Worm (Caenorhabditis elegans): ENCODE data around the gene C14A4.6.
A peak's percentile ranks its signal among the peaks of the same experiment; 100 is the strongest.

The C14A4.6 gene

ce11 chrII:10558345-10558744, 36.2 kb downstream of the C14A4.6 start:
- TF ChIP-seq unc-62 (GFP tag; optimal IDR thresholded peaks at IDR 0.05): no peak

- no peak for TF ChIP-seq unc-62 (GFP tag; optimal IDR thresholded peaks at IDR 0.05)
These were observed 37.4 kb downstream of the C14A4.6 start for ce11 chrII:10557206-10557574.

DNA sequence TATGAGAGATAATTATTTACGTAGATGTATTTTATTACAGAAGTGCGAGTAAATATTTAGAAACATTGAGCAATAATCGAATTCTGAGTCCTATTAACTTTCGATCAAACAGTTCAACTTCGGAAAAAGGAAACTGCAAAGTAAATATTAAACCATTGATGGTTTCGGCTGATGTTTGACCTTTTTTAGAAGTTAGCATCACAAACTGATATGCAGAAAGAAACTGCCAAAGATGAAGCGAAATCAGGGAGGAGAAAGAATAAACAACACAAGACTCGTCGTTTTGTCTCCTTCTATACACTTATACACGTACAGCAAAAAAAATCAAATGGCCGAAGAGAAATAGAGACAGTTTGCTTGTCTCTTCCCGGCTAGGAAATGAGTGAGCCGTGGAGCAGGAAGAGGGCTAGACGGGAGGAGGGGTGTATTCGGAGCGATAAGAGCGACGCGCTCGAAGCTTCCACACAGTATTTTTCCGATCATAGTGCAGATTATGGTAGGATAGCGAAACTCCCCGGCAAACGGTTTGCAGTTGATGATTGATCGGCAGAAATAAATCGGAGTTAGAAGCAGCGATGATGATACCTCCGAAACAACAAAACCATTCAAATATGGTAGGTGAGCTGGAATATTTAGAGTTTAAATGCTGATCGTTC, 37.9 kb downstream of the C14A4.6 start:
- TF ChIP-seq unc-62 (GFP tag; optimal IDR thresholded peaks at IDR 0.05): no peak

DNA sequence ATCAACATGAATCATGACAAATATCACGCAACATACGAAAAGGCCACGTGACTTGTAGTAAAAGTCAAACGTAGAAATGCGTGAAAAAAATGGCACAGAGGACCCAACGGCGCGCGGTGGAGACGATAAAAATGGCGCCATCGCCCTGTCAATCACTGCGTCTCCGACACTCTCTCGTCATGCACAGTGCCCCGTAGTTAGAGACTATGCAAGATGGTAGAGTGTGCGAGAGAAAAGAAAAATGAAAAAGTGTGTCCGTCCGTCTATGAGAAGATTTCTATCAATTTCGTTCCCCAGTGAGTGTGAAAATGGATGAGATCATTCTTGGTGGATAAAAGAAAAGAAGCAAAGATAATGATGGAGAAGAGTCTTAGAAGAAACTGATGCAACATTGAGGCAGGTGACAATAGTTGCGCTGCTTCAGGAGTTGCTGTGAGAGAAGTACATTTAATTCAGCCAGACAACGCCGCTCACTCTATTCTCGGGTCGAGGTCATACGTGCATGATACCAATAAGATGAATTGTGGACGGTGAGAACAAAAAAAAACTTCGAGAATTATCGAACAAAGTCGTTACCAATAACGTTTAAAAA, 39.0 kb downstream of the C14A4.6 start:
- TF ChIP-seq unc-62 (GFP tag; optimal IDR thresholded peaks at IDR 0.05): no peak

ce11 chrII:10554972-10555371, 39.6 kb downstream of the C14A4.6 start, which contains the start of gene mnk-1:
TSS of gene mnk-1 (minus strand) at chrII:10555044.
- TF ChIP-seq unc-62 (GFP tag; optimal IDR thresholded peaks at IDR 0.05): no peak

DNA sequence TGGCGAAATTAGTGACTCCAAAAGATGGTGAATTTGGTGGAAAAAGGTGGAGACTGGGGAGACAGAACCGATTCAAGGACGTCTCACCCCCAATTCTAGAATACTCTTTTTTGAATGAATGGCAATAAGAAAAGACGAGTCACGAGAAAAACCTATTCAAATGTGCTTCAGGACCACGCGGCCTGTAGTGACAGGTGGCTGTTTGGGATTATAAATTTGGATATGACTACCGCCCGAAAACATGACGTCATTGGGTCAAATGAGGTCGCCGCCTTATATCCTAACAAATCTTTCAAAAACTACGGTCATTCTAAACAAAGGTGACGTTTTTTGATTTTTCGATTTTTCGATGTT, 40.6 kb downstream of the C14A4.6 start:
- TF ChIP-seq unc-62 (GFP tag; optimal IDR thresholded peaks at IDR 0.05): no peak

DNA sequence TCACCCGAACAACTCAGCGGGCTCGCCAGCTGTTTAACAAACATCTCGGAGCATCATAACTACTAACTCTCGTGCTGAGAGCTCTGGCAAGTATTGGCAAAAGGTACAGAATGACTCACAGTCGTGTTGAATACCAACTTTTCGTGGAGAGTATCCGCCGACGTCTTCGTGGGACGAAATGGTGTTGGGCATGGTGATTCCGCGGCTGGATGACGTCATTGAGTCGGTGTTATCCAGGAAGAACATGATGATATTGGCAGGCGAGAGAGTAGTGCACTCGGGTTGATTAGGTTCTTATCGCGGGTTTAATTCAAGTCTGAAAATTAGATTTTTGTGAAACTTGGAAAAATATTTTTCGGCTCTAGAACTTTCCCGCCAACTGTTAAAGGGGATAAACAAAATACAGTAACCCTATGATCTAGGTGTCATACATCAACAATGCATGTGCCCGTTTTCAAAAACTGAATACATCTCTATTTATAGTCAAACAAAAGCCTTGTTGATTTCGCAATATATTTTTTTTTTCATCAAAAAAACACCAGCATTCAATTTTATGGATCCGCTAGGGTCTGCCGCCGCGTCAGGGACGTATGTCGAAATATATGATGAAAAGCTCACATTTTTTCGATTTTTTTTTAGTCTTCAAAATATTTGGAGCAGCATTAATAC, 41.1 kb downstream of the C14A4.6 start:
- no peak for TF ChIP-seq unc-62 (GFP tag; optimal IDR thresholded peaks at IDR 0.05)

- peak; percentile 36 for TF ChIP-seq unc-62 (GFP tag; optimal IDR thresholded peaks at IDR 0.05)
These were observed 42.4 kb downstream of the C14A4.6 start for ce11 chrII:10551985-10552736.

- TF ChIP-seq unc-62 (GFP tag; optimal IDR thresholded peaks at IDR 0.05): no peak
These were observed 43.5 kb downstream of the C14A4.6 start for ce11 chrII:10550872-10551647.

ce11 chrII:10550173-10550572, 44.4 kb downstream of the C14A4.6 start:
- no peak for TF ChIP-seq unc-62 (GFP tag; optimal IDR thresholded peaks at IDR 0.05)

ce11 chrII:10548778-10549671, 45.6 kb downstream of the C14A4.6 start:
- no peak for TF ChIP-seq unc-62 (GFP tag; optimal IDR thresholded peaks at IDR 0.05)

DNA sequence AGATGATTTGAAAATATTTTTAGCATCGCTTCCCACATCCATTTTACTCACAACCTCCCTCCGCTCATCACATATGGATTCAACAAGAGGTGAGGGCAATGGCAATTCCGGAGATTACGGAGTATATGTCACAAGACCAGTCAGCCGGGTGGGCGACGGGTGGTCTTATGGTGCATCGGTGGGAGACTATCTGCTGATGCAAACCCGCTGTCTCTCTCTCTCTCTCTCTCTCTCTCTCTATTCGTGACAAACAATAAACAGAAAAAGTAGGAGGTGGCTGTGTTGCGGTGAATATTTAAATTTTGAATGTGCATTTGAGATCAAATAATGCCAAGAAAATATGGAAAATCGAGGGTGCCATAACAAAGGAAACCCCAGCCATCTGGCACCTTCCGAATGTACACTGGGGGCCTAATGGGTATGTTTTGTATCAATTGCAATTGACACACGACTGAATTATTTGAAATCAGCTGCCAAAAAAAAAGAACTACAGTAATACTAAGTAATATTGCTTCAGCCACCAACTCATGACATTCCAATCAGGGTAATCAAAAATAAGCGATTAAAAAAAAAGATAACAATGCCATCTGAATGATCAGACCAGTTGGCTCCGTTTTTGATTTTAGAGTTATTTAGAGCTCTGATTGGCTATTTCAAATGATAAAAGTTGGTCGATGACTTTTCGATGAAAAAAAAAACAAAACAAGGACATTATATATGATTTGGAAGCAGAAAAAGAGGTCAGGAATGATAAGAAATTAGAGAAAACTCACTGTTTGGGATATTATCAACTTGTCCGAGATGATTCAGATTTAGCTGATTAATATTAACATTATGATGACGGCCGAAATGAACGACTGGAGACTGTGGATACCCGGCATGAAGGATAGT, 46.5 kb downstream of the C14A4.6 start:
- no peak for TF ChIP-seq unc-62 (GFP tag; optimal IDR thresholded peaks at IDR 0.05)

- no peak for TF ChIP-seq unc-62 (GFP tag; optimal IDR thresholded peaks at IDR 0.05)
These were observed 47.3 kb downstream of the C14A4.6 start for ce11 chrII:10547311-10547710.

ce11 chrII:10546784-10547087, 47.8 kb downstream of the C14A4.6 start:
- no peak for TF ChIP-seq unc-62 (GFP tag; optimal IDR thresholded peaks at IDR 0.05)
